Fruit fly (Drosophila melanogaster): Measurements from ENCODE around the gene CG18281.

- TF ChIP-seq CG8478 (optimal IDR thresholded peaks at IDR 0.05) (no peak), CTCF (optimal IDR thresholded peaks at IDR 0.05) (no peak)
Observed at dm6 chr3L:20474789-20475208, 24.8 kb upstream of the CG18281 start.
